Fruit fly (Drosophila melanogaster): Measurements from ENCODE around the gene CG4318.
A peak's percentile ranks its signal among the peaks of the same experiment; 100 is the strongest.

The CG4318 gene

DNA sequence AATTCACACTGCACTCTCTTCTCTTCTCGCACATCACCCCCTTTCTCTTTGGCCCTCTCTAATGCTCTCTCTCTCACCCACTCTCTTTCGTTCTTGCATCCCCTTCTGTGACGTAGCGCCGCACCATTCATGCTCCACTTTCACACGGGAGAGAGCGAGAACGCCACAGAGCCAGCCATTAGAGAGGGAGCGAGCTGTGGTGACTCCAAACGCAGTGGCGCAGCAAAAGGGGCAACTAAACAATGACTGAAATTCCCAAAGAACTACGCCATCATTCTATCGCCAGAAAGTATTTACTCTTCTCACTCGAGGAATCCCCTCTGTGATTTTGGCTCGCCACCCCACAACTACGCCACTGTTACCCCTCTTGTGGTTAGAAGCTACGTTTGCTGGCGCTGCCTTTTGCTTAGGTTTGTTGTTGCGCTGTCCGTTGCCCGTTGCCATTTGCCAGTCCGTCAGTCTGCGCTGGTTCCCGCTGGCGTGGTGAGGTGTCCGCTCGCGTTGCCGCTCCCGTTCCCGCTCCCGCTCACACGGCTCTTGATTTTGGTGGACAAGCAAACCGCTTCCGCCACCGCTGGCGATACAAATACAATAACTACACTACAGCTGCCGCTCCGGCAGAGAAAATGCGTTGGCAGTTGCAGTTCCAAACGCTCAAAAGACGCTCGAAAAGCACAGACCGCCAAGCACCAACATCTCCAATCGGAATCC lies 23.5 kb downstream of the CG4318 start (continued):
- TF ChIP-seq CG3065 (GFP tag; optimal IDR thresholded peaks at IDR 0.05) (peak; percentile 98), Dp (GFP tag; optimal IDR thresholded peaks at IDR 0.05) (peak; percentile 42), CG12769 (tag; optimal IDR thresholded peaks at IDR 0.05) (peak; percentile 100), Adf1 (GFP tag; IDR thresholded peaks at IDR 0.05) (peak; percentile 94), zfh2 (GFP tag; optimal IDR thresholded peaks at IDR 0.05) (peak; percentile 99), Trl (optimal IDR thresholded peaks at IDR 0.05) (peak; percentile 96 to 98), Trl (GFP tag; optimal IDR thresholded peaks at IDR 0.05) (peak; percentile 99), CG6813 (GFP tag; optimal IDR thresholded peaks at IDR 0.05) (peak; percentile 99), ftz-f1 (GFP tag; optimal IDR thresholded peaks at IDR 0.05) (peak; percentile 96), Aef1 (GFP tag; IDR thresholded peaks at IDR 0.05) (peak; percentile 100), esg (GFP tag; conservative IDR thresholded peaks at IDR 0.05) (peak; percentile 99), pan (optimal IDR thresholded peaks at IDR 0.05) (no peak), pan (GFP tag; optimal IDR thresholded peaks at IDR 0.05 in 1 of 2, IDR thresholded peaks at IDR 0.05 in 1 of 2) (peak in 1 of 2 experiments; percentile 99), gce (GFP tag; IDR thresholded peaks at IDR 0.05) (peak; percentile 99), CG11504 (tag; optimal IDR thresholded peaks at IDR 0.05) (peak; percentile 97), cg (GFP tag; optimal IDR thresholded peaks at IDR 0.05) (no peak), CG17361 (GFP tag; IDR thresholded peaks at IDR 0.05) (peak; percentile 89), CG8944 (GFP tag; optimal IDR thresholded peaks at IDR 0.05) (peak; percentile 99), Scr (GFP tag; IDR thresholded peaks at IDR 0.05; ENCODE audit: partially characterized antibody) (peak; percentile 21; the same call in 1 of the 2 replicates), Sox102F (GFP tag; optimal IDR thresholded peaks at IDR 0.05) (peak; percentile 98), Elba2 (GFP tag; optimal IDR thresholded peaks at IDR 0.05) (peak; percentile 70), sens-2 (GFP tag; IDR thresholded peaks at IDR 0.05) (peak; percentile 98), kah (GFP tag; optimal IDR thresholded peaks at IDR 0.05) (peak; percentile 96), H15 (GFP tag; IDR thresholded peaks at IDR 0.05) (peak; percentile 99), Neu2 (GFP tag; optimal IDR thresholded peaks at IDR 0.05; ENCODE audit: borderline replicate concordance) (peak; percentile 95), usp (GFP tag; optimal IDR thresholded peaks at IDR 0.05) (no peak), CG6272 (GFP tag; IDR thresholded peaks at IDR 0.05) (peak; percentile 99), Oli (tag; optimal IDR thresholded peaks at IDR 0.05) (peak; percentile 98), CG12942 (GFP tag; optimal IDR thresholded peaks at IDR 0.05) (peak; percentile 99), tin (GFP tag; optimal IDR thresholded peaks at IDR 0.05) (peak; percentile 99), Awh (GFP tag; IDR thresholded peaks at IDR 0.05) (peak; percentile 99), fd64A (GFP tag; optimal IDR thresholded peaks at IDR 0.05) (peak; percentile 95), Nf-YB (GFP tag; optimal IDR thresholded peaks at IDR 0.05) (peak; percentile 87), hbn (GFP tag; IDR thresholded peaks at IDR 0.05; ENCODE audit: partially characterized antibody) (no peak; the same call in 1 of the 2 replicates), Max (GFP tag; optimal IDR thresholded peaks at IDR 0.05) (peak; percentile 96), Hmx (GFP tag; optimal IDR thresholded peaks at IDR 0.05) (peak; percentile 96), Myb (GFP tag; optimal IDR thresholded peaks at IDR 0.05) (peak; percentile 95), Fer2 (tag; optimal IDR thresholded peaks at IDR 0.05) (peak; percentile 97), E2f2 (GFP tag; IDR thresholded peaks at IDR 0.05) (peak; percentile 89), Kr (GFP tag; optimal IDR thresholded peaks at IDR 0.05) (peak; percentile 82), Blimp-1 (GFP tag; optimal IDR thresholded peaks at IDR 0.05) (peak; percentile 96), ssp (GFP tag; IDR thresholded peaks at IDR 0.05) (peak; percentile 95), CG10209 (GFP tag; optimal IDR thresholded peaks at IDR 0.05) (peak; percentile 99), CrebB (tag; optimal IDR thresholded peaks at IDR 0.05) (peak; percentile 98), Poxn (GFP tag; IDR thresholded peaks at IDR 0.05) (peak; percentile 98), Hsf (GFP tag; optimal IDR thresholded peaks at IDR 0.05) (peak; percentile 99), CG13775 (GFP tag; optimal IDR thresholded peaks at IDR 0.05) (peak; percentile 97), Dll (GFP tag; IDR thresholded peaks at IDR 0.05; ENCODE audit: partially characterized antibody) (peak; percentile 49; the same call in 2 of the 4 replicates), CG15479 (GFP tag; optimal IDR thresholded peaks at IDR 0.05) (no peak), Dip3 (GFP tag; optimal IDR thresholded peaks at IDR 0.05) (peak; percentile 99)
